Fruit fly (Drosophila melanogaster): ENCODE measurements around the gene CG33271.

The CG33271 gene

dm6 chr3L:11587720-11588580 is 10.7 kb upstream of the CG33271 start, which contains the start of gene rt (continued):
- TF ChIP-seq CG9932 (GFP tag; IDR thresholded peaks at IDR 0.05), result no peak
- no peak for TF ChIP-seq sc (optimal IDR thresholded peaks at IDR 0.05)
- TF ChIP-seq sc (GFP tag; optimal IDR thresholded peaks at IDR 0.05), result peak; percentile 47
- TF ChIP-seq CG15601 (tag; optimal IDR thresholded peaks at IDR 0.05), result peak; percentile 53
- no peak for TF ChIP-seq slp2 (GFP tag; optimal IDR thresholded peaks at IDR 0.05)
- TF ChIP-seq lab (GFP tag; optimal IDR thresholded peaks at IDR 0.05), result peak; percentile 15
- TF ChIP-seq tin (GFP tag; optimal IDR thresholded peaks at IDR 0.05), result peak; percentile 34
- no peak for TF ChIP-seq schlank (tag; optimal IDR thresholded peaks at IDR 0.05)
- TF ChIP-seq sug (tag; optimal IDR thresholded peaks at IDR 0.05), result no peak
- peak; percentile 62 for TF ChIP-seq grau (tag; optimal IDR thresholded peaks at IDR 0.05)
- no peak for TF ChIP-seq CkIIα-i1 (GFP tag; IDR thresholded peaks at IDR 0.05)
- TF ChIP-seq Mrtf (GFP tag; IDR thresholded peaks at IDR 0.05), result peak; percentile 30; the same call in 1 of the 3 replicates
- TF ChIP-seq CG16779 (GFP tag; IDR thresholded peaks at IDR 0.05), result no peak
- TF ChIP-seq ken (GFP tag; IDR thresholded peaks at IDR 0.05), result peak; percentile 44; the same call in 1 of the 3 replicates
- peak; percentile 68 for TF ChIP-seq CG17361 (GFP tag; IDR thresholded peaks at IDR 0.05)
- peak; percentile 52 for TF ChIP-seq Med (GFP tag)
- peak; percentile 27 for TF ChIP-seq Mad (GFP tag; optimal IDR thresholded peaks at IDR 0.05)
- peak; percentile 22 for TF ChIP-seq CG6254 (GFP tag; optimal IDR thresholded peaks at IDR 0.05)
- TF ChIP-seq onecut (GFP tag; IDR thresholded peaks at IDR 0.05), result peak; percentile 46
- no peak; the same call in 1 of the 2 replicates for TF ChIP-seq Gsc (GFP tag; IDR thresholded peaks at IDR 0.05)
- peak; percentile 53 for TF ChIP-seq dmrt99B (tag; optimal IDR thresholded peaks at IDR 0.05)
- TF ChIP-seq sens-2 (GFP tag; IDR thresholded peaks at IDR 0.05), result peak; percentile 27; the same call in 1 of the 2 replicates
- no peak for TF ChIP-seq CG10565 (GFP tag; optimal IDR thresholded peaks at IDR 0.05)

dm6 chr3L:11586794-11587462 is 9.6 kb upstream of the CG33271 start:
- TF ChIP-seq Dref (GFP tag; IDR thresholded peaks at IDR 0.05) (no peak), Atf-2 (GFP tag; optimal IDR thresholded peaks at IDR 0.05) (no peak), CG1602 (GFP tag; optimal IDR thresholded peaks at IDR 0.05) (no peak), CG7928 (GFP tag; optimal IDR thresholded peaks at IDR 0.05) (no peak), CG7839 (tag; optimal IDR thresholded peaks at IDR 0.05) (no peak), Nf-YC (tag; optimal IDR thresholded peaks at IDR 0.05) (no peak), ac (GFP tag; optimal IDR thresholded peaks at IDR 0.05) (no peak), CkIIα-i1 (GFP tag; IDR thresholded peaks at IDR 0.05) (no peak), CG32767 (GFP tag; IDR thresholded peaks at IDR 0.05) (no peak), en (GFP tag; optimal IDR thresholded peaks at IDR 0.05) (no peak), row (GFP tag; IDR thresholded peaks at IDR 0.05) (no peak; the same call in 2 of the 3 replicates), ap (GFP tag; IDR thresholded peaks at IDR 0.05) (no peak), Meics (GFP tag; optimal IDR thresholded peaks at IDR 0.05) (no peak), mld (GFP tag; IDR thresholded peaks at IDR 0.05; ENCODE audit: partially characterized antibody) (no peak), trh (GFP tag; optimal IDR thresholded peaks at IDR 0.05) (no peak), Lhr (GFP tag; optimal IDR thresholded peaks at IDR 0.05) (no peak), CG9215 (GFP tag; IDR thresholded peaks at IDR 0.05) (0 out of 2 replicates have a peak, but pooled peaks have one; percentile 4), CG14965 (GFP tag; optimal IDR thresholded peaks at IDR 0.05; ENCODE audit: borderline replicate concordance) (no peak), CG10267 (tag; optimal IDR thresholded peaks at IDR 0.05) (no peak), CG3847 (GFP tag; IDR thresholded peaks at IDR 0.05) (0 out of 2 replicates have a peak, but pooled peaks have one; percentile 9), HmgZ (tag; optimal IDR thresholded peaks at IDR 0.05) (no peak), CG10654 (GFP tag; optimal IDR thresholded peaks at IDR 0.05) (no peak), Blimp-1 (GFP tag; optimal IDR thresholded peaks at IDR 0.05) (peak; percentile 83), CG3407 (GFP tag; optimal IDR thresholded peaks at IDR 0.05) (no peak), danr (GFP tag; IDR thresholded peaks at IDR 0.05) (no peak), cad (GFP tag; optimal IDR thresholded peaks at IDR 0.05) (no peak), CG16815 (GFP tag; optimal IDR thresholded peaks at IDR 0.05) (no peak)

Measured in whole organism, embryonic.